Worm (Caenorhabditis elegans) whole organism, L1 larva: ENCODE results near the gene pkn-1.
A peak's percentile ranks its signal among the peaks of the same experiment; 100 is the strongest.

Experiments used
- C34B4.2 ChIP-seq: sonication (generic microtip); optimal IDR thresholded peaks from 2 replicates; lab custom pipeline; 2017; ENCODE audit warnings: mild to moderate bottlenecking, missing genetic modification characterization, missing compliant biosample characterization
- Y116A8C.19 ChIP-seq: sonication (generic microtip); optimal IDR thresholded peaks from 2 replicates; lab custom pipeline; 2016; ENCODE audit warnings: missing compliant biosample characterization, missing genetic modification characterization, borderline replicate concordance
- alr-1 ChIP-seq: fragments of 200-800 bp; sonication (Bioruptor generic); optimal IDR thresholded peaks from 2 replicates; lab custom pipeline; 2018; ENCODE audit warnings: borderline replicate concordance, mild to moderate bottlenecking, missing genetic modification characterization, missing compliant biosample characterization
- blmp-1 ChIP-seq: fragments of 150-350 bp; optimal IDR thresholded peaks from 2 replicates; lab custom pipeline; 2014; ENCODE audit warnings: missing biosample characterization, missing genetic modification characterization
- ceh-8 ChIP-seq: fragments of 200-800 bp; sonication (Bioruptor generic); optimal IDR thresholded peaks from 2 replicates; lab custom pipeline; 2018; ENCODE audit warnings: mild to moderate bottlenecking, missing genetic modification characterization, moderate library complexity, missing compliant biosample characterization
- ceh-82 ChIP-seq, 3 experiments: fragments of 150-350 bp in 1 of 3; sonication (generic microtip) in 2 of 3; optimal IDR thresholded peaks; 2 replicates each; lab custom pipeline; 2014 to 2017; ENCODE audit warnings: missing biosample characterization in 3 of 3, missing genetic modification characterization in 3 of 3
- ceh-90 ChIP-seq: sonication (generic microtip); optimal IDR thresholded peaks from 2 replicates; lab custom pipeline; 2016; ENCODE audit warnings: missing genetic modification characterization, missing compliant biosample characterization
- efl-1 ChIP-seq, 4 experiments: fragments of 150-350 bp; optimal IDR thresholded peaks in 3 of 4; peaks in 1 of 4; 1 replicate in 1 of 4; 2 replicates in 3 of 4; lab custom pipeline; 2014; ENCODE audit warnings: missing biosample characterization in 2 of 4, missing genetic modification characterization in 2 of 4, missing genetic modification reagents in 2 of 4
- elt-2 ChIP-seq: sonication (generic microtip); optimal IDR thresholded peaks from 2 replicates; lab custom pipeline; 2016; ENCODE audit warnings: missing genetic modification characterization, mild to moderate bottlenecking, inconsistent platforms, missing compliant biosample characterization, missing genetic modification reagents
- elt-3 ChIP-seq, 6 experiments: fragments of 150-350 bp in 1 of 6; sonication (generic microtip); optimal IDR thresholded peaks; 2 replicates each; lab custom pipeline; 2017 to 2018; ENCODE audit warnings: missing biosample characterization in 6 of 6, missing genetic modification characterization in 6 of 6, inconsistent platforms in 1 of 6
- grh-1 ChIP-seq: fragments of 200-800 bp; sonication (Bioruptor generic); IDR thresholded peaks from 2 replicates; pipeline ENCODE4 v1.3.6; 2022; ENCODE audit warnings: missing genetic modification reagents, missing genetic modification characterization, missing compliant biosample characterization
- hlh-17 ChIP-seq: fragments of 200-800 bp; sonication (Bioruptor generic); optimal IDR thresholded peaks from 2 replicates; lab custom pipeline; 2018; ENCODE audit warnings: missing genetic modification characterization, mild to moderate bottlenecking, missing compliant biosample characterization, moderate library complexity, borderline replicate concordance
- irx-1 ChIP-seq: sonication (generic microtip); optimal IDR thresholded peaks from 2 replicates; lab custom pipeline; 2016; ENCODE audit warnings: missing genetic modification characterization, missing compliant biosample characterization
- isw-1 ChIP-seq: fragments of 200-800 bp; sonication (Bioruptor generic); IDR thresholded peaks from 2 replicates; pipeline ENCODE4 v1.3.6; 2022; ENCODE audit warnings: missing genetic modification characterization, missing compliant biosample characterization
- lin-13 ChIP-seq: fragments of 150-350 bp; optimal IDR thresholded peaks from 2 replicates; lab custom pipeline; 2014; ENCODE audit warnings: missing biosample characterization, missing genetic modification reagents, missing genetic modification characterization
- lin-14 ChIP-seq: fragments of 200-800 bp; sonication (Bioruptor generic); optimal IDR thresholded peaks from 2 replicates; lab custom pipeline; 2018; ENCODE audit warnings: mild to moderate bottlenecking, missing genetic modification characterization, moderate library complexity, missing compliant biosample characterization
- lin-35 ChIP-seq, 2 experiments: fragments of 150-350 bp; optimal IDR thresholded peaks; 2 replicates each; lab custom pipeline; 2014; ENCODE audit warnings: missing biosample characterization in 2 of 2, missing genetic modification characterization in 2 of 2, missing genetic modification reagents in 2 of 2
- lsy-2 ChIP-seq, 2 experiments: fragments of 150-350 bp; optimal IDR thresholded peaks; 2 replicates each; lab custom pipeline; 2014; ENCODE audit warnings: missing biosample characterization in 2 of 2, missing genetic modification characterization in 2 of 2
- nhr-20 ChIP-seq: sonication (generic microtip); optimal IDR thresholded peaks from 2 replicates; lab custom pipeline; 2016; ENCODE audit warnings: mild to moderate bottlenecking, missing genetic modification characterization, missing compliant biosample characterization
- nhr-237 ChIP-seq: fragments of 150-350 bp; optimal IDR thresholded peaks from 2 replicates; lab custom pipeline; 2014; ENCODE audit warnings: missing biosample characterization, missing genetic modification characterization
- nhr-71 ChIP-seq: sonication (generic microtip); optimal IDR thresholded peaks from 2 replicates; lab custom pipeline; 2016; ENCODE audit warnings: mild to moderate bottlenecking, missing genetic modification characterization, moderate library complexity, missing compliant biosample characterization
- nhr-84 ChIP-seq: sonication (generic microtip); optimal IDR thresholded peaks from 2 replicates; lab custom pipeline; 2017; ENCODE audit warnings: missing biosample characterization, missing genetic modification characterization
- nhr-85 ChIP-seq: sonication (generic microtip); peaks from one replicate; lab custom pipeline; 2016; ENCODE audit warnings: missing genetic modification characterization, inconsistent platforms, missing compliant biosample characterization
- nhr-90 ChIP-seq: sonication (generic microtip); optimal IDR thresholded peaks from 2 replicates; lab custom pipeline; 2016; ENCODE audit warnings: mild to moderate bottlenecking, missing genetic modification characterization, missing compliant biosample characterization; ENCODE audit not compliant: poor library complexity
- pqm-1 ChIP-seq: sonication (generic microtip); optimal IDR thresholded peaks from 3 replicates; lab custom pipeline; 2017; ENCODE audit warnings: missing biosample characterization, missing genetic modification characterization
- rnt-1 ChIP-seq: sonication (generic microtip); optimal IDR thresholded peaks from 2 replicates; lab custom pipeline; 2016; ENCODE audit warnings: mild to moderate bottlenecking, missing genetic modification characterization, moderate library complexity, missing compliant biosample characterization
- skn-1 ChIP-seq: fragments of 150-350 bp; optimal IDR thresholded peaks from 2 replicates; lab custom pipeline; 2014; ENCODE audit warnings: missing biosample characterization, missing genetic modification characterization
- snpc-4 ChIP-seq: fragments of 150-350 bp; optimal IDR thresholded peaks from 2 replicates; lab custom pipeline; 2014; ENCODE audit warnings: missing biosample characterization, missing genetic modification characterization
- snu-23 ChIP-seq: sonication (generic microtip); optimal IDR thresholded peaks from 2 replicates; lab custom pipeline; 2016; ENCODE audit warnings: missing genetic modification characterization, missing compliant biosample characterization
- sup-37 ChIP-seq: fragments of 200-800 bp; sonication (Bioruptor generic); optimal IDR thresholded peaks from 2 replicates; lab custom pipeline; 2018; ENCODE audit warnings: mild to moderate bottlenecking, missing genetic modification characterization, missing compliant biosample characterization
- tbx-2 ChIP-seq: sonication (generic microtip); optimal IDR thresholded peaks from 2 replicates; lab custom pipeline; 2016; ENCODE audit warnings: missing genetic modification characterization, missing compliant biosample characterization
- tlp-1 ChIP-seq: fragments of 150-350 bp; optimal IDR thresholded peaks from 2 replicates; lab custom pipeline; 2014; ENCODE audit warnings: missing biosample characterization, missing genetic modification characterization
- unc-130 ChIP-seq: fragments of 150-350 bp; optimal IDR thresholded peaks from 2 replicates; lab custom pipeline; 2017; ENCODE audit warnings: missing biosample characterization, missing genetic modification characterization, inconsistent platforms
- unc-62 ChIP-seq: fragments of 150-350 bp; optimal IDR thresholded peaks from 2 replicates; lab custom pipeline; 2014; ENCODE audit warnings: missing biosample characterization, missing genetic modification reagents, missing genetic modification characterization
- unc-86 ChIP-seq: sonication (generic microtip); optimal IDR thresholded peaks from 2 replicates; lab custom pipeline; 2016; ENCODE audit warnings: missing genetic modification characterization, missing compliant biosample characterization
- zip-4 ChIP-seq: fragments of 200-800 bp; sonication (Bioruptor generic); optimal IDR thresholded peaks from 2 replicates; lab custom pipeline; 2018; ENCODE audit warnings: mild to moderate bottlenecking, missing genetic modification characterization, moderate library complexity, missing compliant biosample characterization
- ztf-11 ChIP-seq, 2 experiments: sonication (generic microtip); optimal IDR thresholded peaks; 2 replicates each; lab custom pipeline; 2016 to 2017; ENCODE audit warnings: missing genetic modification characterization in 2 of 2, missing biosample characterization in 1 of 2, missing compliant biosample characterization in 1 of 2

pkn-1 gene

ce11 chrX:10419743-10420142, 22.7 kb downstream of the pkn-1 start, which contains the start of gene cdk-11.2 (continued):
- TF ChIP-seq sup-37 (no peak), unc-62 (GFP tag; lab: Kevin White, UChicago) (no peak), blmp-1 (tag; lab: Kevin White, UChicago) (peak; percentile 79), lin-35 (GFP tag; optimal IDR thresholded peaks at IDR 0.05; lab: Kevin White, UChicago) (peak; percentile 43 to 77), ceh-82 (tag; optimal IDR thresholded peaks at IDR 0.05; lab: Kevin White, UChicago) (peak; percentile 48 to 85 (median 53)), elt-3 (tag; optimal IDR thresholded peaks at IDR 0.05; lab: Kevin White, UChicago) (peak in 2 of 6 experiments; percentile 39 to 41), ztf-11 (tag; optimal IDR thresholded peaks at IDR 0.05; lab: Kevin White, UChicago) (peak in 1 of 2 experiments; percentile 3), hlh-17 (no peak), nhr-85 (peak; percentile 61), zip-4 (GFP tag; lab: Kevin White, UChicago) (peak; percentile 73), ceh-90 (tag; lab: Kevin White, UChicago) (no peak), nhr-90 (peak; percentile 43), snpc-4 (tag; lab: Kevin White, UChicago) (no peak), nhr-71 (tag; lab: Kevin White, UChicago) (peak; percentile 70), nhr-20 (tag; lab: Kevin White, UChicago) (peak; percentile 68), unc-130 (tag; lab: Kevin White, UChicago) (peak; percentile 52), alr-1 (tag; lab: Kevin White, UChicago) (no peak)

ce11 chrX:10422714-10423113, 25.7 kb downstream of the pkn-1 start:
- TF ChIP-seq ceh-8 (GFP tag; lab: Kevin White, UChicago) (no peak), irx-1 (tag; lab: Kevin White, UChicago) (no peak), nhr-85 (peak; percentile 30)

ce11 chrX:10424744-10425143, 27.7 kb downstream of the pkn-1 start:
- TF ChIP-seq ceh-82 (tag; optimal IDR thresholded peaks at IDR 0.05; lab: Kevin White, UChicago) = no peak
- TF ChIP-seq lsy-2 (tag; optimal IDR thresholded peaks at IDR 0.05; lab: Kevin White, UChicago) = no peak
- TF ChIP-seq tlp-1 (tag; lab: Kevin White, UChicago) = no peak
- no peak for TF ChIP-seq efl-1 (optimal IDR thresholded peaks at IDR 0.05; lab: Kevin White, UChicago)
- peak in 1 of 2 experiments; percentile 41 for TF ChIP-seq efl-1 (GFP tag; optimal IDR thresholded peaks at IDR 0.05 in 1 of 2; lab: Kevin White, UChicago)
- no peak for TF ChIP-seq unc-62 (GFP tag; lab: Kevin White, UChicago)
- no peak for TF ChIP-seq tbx-2
- no peak for TF ChIP-seq C34B4.2 (tag; lab: Kevin White, UChicago)
- no peak for TF ChIP-seq nhr-84
- no peak for TF ChIP-seq isw-1 (GFP tag; lab: Robert Waterston, UW)
- no peak for TF ChIP-seq lin-13 (GFP tag; lab: Kevin White, UChicago)
- no peak for TF ChIP-seq rnt-1 (tag; lab: Kevin White, UChicago)
- peak in 1 of 2 experiments; percentile 48 for TF ChIP-seq ztf-11 (tag; optimal IDR thresholded peaks at IDR 0.05; lab: Kevin White, UChicago)
- no peak for TF ChIP-seq nhr-20 (tag; lab: Kevin White, UChicago)
- TF ChIP-seq pqm-1 (tag; lab: Kevin White, UChicago) = no peak
- no peak for TF ChIP-seq snu-23
- TF ChIP-seq Y116A8C.19 (tag; lab: Kevin White, UChicago) = no peak

ce11 chrX:10428109-10428508, 31.1 kb downstream of the pkn-1 start:
- TF ChIP-seq unc-86 (no peak), elt-2 (tag; lab: Kevin White, UChicago) (no peak), nhr-237 (tag; lab: Kevin White, UChicago) (no peak), grh-1 (GFP tag; lab: Robert Waterston, UW) (no peak), nhr-85 (peak; percentile 49), skn-1 (tag; lab: Kevin White, UChicago) (no peak), efl-1 (optimal IDR thresholded peaks at IDR 0.05; lab: Kevin White, UChicago) (no peak), efl-1 (GFP tag; optimal IDR thresholded peaks at IDR 0.05 in 1 of 2; lab: Kevin White, UChicago) (peak in 1 of 2 experiments; percentile 38), lin-14 (GFP tag; lab: Kevin White, UChicago) (peak; percentile 5)
